Fruit fly (Drosophila melanogaster) whole organism, embryonic: ENCODE data around the gene CG43731.

Experiments
- Asciz ChIP-seq: fragments of 200-800 bp; sonication (Bioruptor generic); optimal IDR thresholded peaks from 2 replicates; lab custom pipeline; 2017; ENCODE audit warnings: missing biosample characterization, mild to moderate bottlenecking, missing genetic modification characterization, missing genetic modification reagents
- Bteb2 ChIP-seq: fragments of 200-800 bp; sonication (Bioruptor generic); optimal IDR thresholded peaks from 2 replicates; lab custom pipeline; 2016; ENCODE audit warnings: missing biosample characterization, missing genetic modification characterization
- C15 ChIP-seq: fragments of 200-800 bp; sonication (Bioruptor generic); IDR thresholded peaks from 3 replicates; pipeline ENCODE4 v1.3.6; 2022; ENCODE audit warnings: missing biosample characterization, missing genetic modification characterization
- CG13287 ChIP-seq: fragments of 200-800 bp; sonication (Bioruptor generic); IDR thresholded peaks from 2 replicates; pipeline ENCODE4 v1.3.6; 2022; ENCODE audit warnings: missing biosample characterization, missing genetic modification characterization; ENCODE audit not compliant: partially characterized antibody
- CG13775 ChIP-seq: fragments of 200-800 bp; sonication (Bioruptor generic); optimal IDR thresholded peaks from 3 replicates; lab custom pipeline; 2017; ENCODE audit warnings: missing biosample characterization, mild to moderate bottlenecking, missing genetic modification characterization
- CG14441 ChIP-seq: fragments of 200-800 bp; sonication (Bioruptor generic); IDR thresholded peaks from 2 replicates; pipeline ENCODE4 v1.3.6; 2022; ENCODE audit warnings: missing biosample characterization, missing genetic modification characterization
- CG15269 ChIP-seq: fragments of 200-800 bp; sonication (Bioruptor generic); optimal IDR thresholded peaks from 2 replicates; lab custom pipeline; 2018; ENCODE audit warnings: missing biosample characterization, mild to moderate bottlenecking, missing genetic modification characterization, moderate library complexity
- CG15601 ChIP-seq: fragments of 200-800 bp; sonication (Bioruptor generic); optimal IDR thresholded peaks from 3 replicates; lab custom pipeline; 2019; ENCODE audit warnings: missing biosample characterization, mild to moderate bottlenecking, missing genetic modification characterization, moderate library complexity
- CG17359 ChIP-seq: fragments of 200-800 bp; sonication (Bioruptor generic); optimal IDR thresholded peaks from 3 replicates; lab custom pipeline; 2018; ENCODE audit warnings: missing biosample characterization, mild to moderate bottlenecking, missing genetic modification characterization, moderate library complexity
- CG17361 ChIP-seq: fragments of 200-800 bp; sonication (Bioruptor generic); IDR thresholded peaks from 3 replicates; pipeline ENCODE4 v1.3.6; 2022; ENCODE audit warnings: missing biosample characterization, missing genetic modification characterization
- CG2202 ChIP-seq: fragments of 200-800 bp; sonication (Bioruptor generic); optimal IDR thresholded peaks from 2 replicates; lab custom pipeline; 2018; ENCODE audit warnings: missing biosample characterization, mild to moderate bottlenecking, missing genetic modification characterization
- CG2712 ChIP-seq: fragments of 200-800 bp; optimal IDR thresholded peaks from 3 replicates; lab custom pipeline; 2019; ENCODE audit warnings: missing biosample characterization, mild to moderate bottlenecking, missing genetic modification characterization, moderate library complexity
- CG2875 ChIP-seq: fragments of 200-800 bp; sonication (Bioruptor generic); optimal IDR thresholded peaks from 2 replicates; lab custom pipeline; 2017; ENCODE audit warnings: missing biosample characterization, mild to moderate bottlenecking, missing genetic modification characterization, missing genetic modification reagents
- CG2889 ChIP-seq: fragments of 200-800 bp; sonication (Bioruptor generic); IDR thresholded peaks from 3 replicates; pipeline ENCODE4 v1.3.6; 2022; ENCODE audit warnings: missing biosample characterization, missing genetic modification characterization
- CG32532 ChIP-seq: fragments of 200-800 bp; sonication (Bioruptor generic); IDR thresholded peaks from 2 replicates; pipeline ENCODE4 v1.3.6; 2022; ENCODE audit warnings: missing biosample characterization, missing genetic modification characterization
- CG33557 ChIP-seq: fragments of 200-800 bp; sonication (Bioruptor generic); optimal IDR thresholded peaks from 2 replicates; lab custom pipeline; 2019; ENCODE audit warnings: missing biosample characterization, mild to moderate bottlenecking, missing genetic modification characterization, moderate library complexity
- CG4328 ChIP-seq: fragments of 200-800 bp; sonication (Bioruptor generic); optimal IDR thresholded peaks from 3 replicates; lab custom pipeline; 2017; ENCODE audit warnings: missing biosample characterization, missing genetic modification reagents, missing genetic modification characterization
- CG5245 ChIP-seq: fragments of 200-800 bp; sonication (Bioruptor generic); optimal IDR thresholded peaks from 3 replicates; lab custom pipeline; 2016; ENCODE audit warnings: missing biosample characterization, missing genetic modification characterization
- CG5953 ChIP-seq: fragments of 200-800 bp; sonication (Bioruptor generic); IDR thresholded peaks from 2 replicates; pipeline ENCODE4 v1.3.6; 2022; ENCODE audit warnings: missing biosample characterization, missing genetic modification characterization
- CG6813 ChIP-seq: fragments of 200-800 bp; sonication (Bioruptor generic); optimal IDR thresholded peaks from 2 replicates; lab custom pipeline; 2017; ENCODE audit warnings: missing biosample characterization, missing genetic modification characterization, mild to moderate bottlenecking, moderate library complexity, missing genetic modification reagents
- CrebB ChIP-seq: fragments of 200-800 bp; sonication (Bioruptor generic); optimal IDR thresholded peaks from 3 replicates; lab custom pipeline; 2018; ENCODE audit warnings: missing biosample characterization, mild to moderate bottlenecking, missing genetic modification characterization
- Deaf1 ChIP-seq: fragments of 200-800 bp; optimal IDR thresholded peaks from 3 replicates; lab custom pipeline; 2019; ENCODE audit warnings: missing biosample characterization, mild to moderate bottlenecking, missing genetic modification characterization, moderate library complexity
- Gug ChIP-seq: fragments of 200-800 bp; sonication (Bioruptor generic); IDR thresholded peaks from 4 replicates; pipeline ENCODE4 v1.3.6; 2022; ENCODE audit warnings: missing biosample characterization, missing genetic modification characterization
- Kr ChIP-seq: fragments of 200-800 bp; sonication (Bioruptor generic); optimal IDR thresholded peaks from 2 replicates; lab custom pipeline; 2017; ENCODE audit warnings: missing biosample characterization, mild to moderate bottlenecking, missing genetic modification characterization
- Lhr ChIP-seq: fragments of 200-800 bp; sonication (Bioruptor generic); optimal IDR thresholded peaks from 3 replicates; lab custom pipeline; 2017; ENCODE audit warnings: mild to moderate bottlenecking, missing biosample characterization, missing genetic modification reagents, missing genetic modification characterization
- MBD-R2 ChIP-seq: fragments of 200-800 bp; sonication (Bioruptor generic); IDR thresholded peaks from 2 replicates; pipeline ENCODE4 v1.3.6; 2022; ENCODE audit warnings: missing biosample characterization, missing genetic modification characterization
- Mad ChIP-seq: fragments of 200-800 bp; sonication (Bioruptor generic); optimal IDR thresholded peaks from 2 replicates; lab custom pipeline; 2016; ENCODE audit warnings: missing biosample characterization, missing genetic modification characterization
- Neu2 ChIP-seq: fragments of 200-800 bp; sonication (Bioruptor generic); optimal IDR thresholded peaks from 3 replicates; lab custom pipeline; 2016; ENCODE audit warnings: missing biosample characterization, missing genetic modification characterization, borderline replicate concordance
- Oli ChIP-seq: fragments of 200-800 bp; sonication (Bioruptor generic); optimal IDR thresholded peaks from 2 replicates; lab custom pipeline; 2018; ENCODE audit warnings: missing biosample characterization, mild to moderate bottlenecking, missing genetic modification characterization, moderate library complexity
- Rfx ChIP-seq: fragments of 200-800 bp; sonication (Bioruptor generic); IDR thresholded peaks from 2 replicates; pipeline ENCODE4 v1.3.6; 2022; ENCODE audit warnings: missing biosample characterization, missing genetic modification characterization
- Vsx1 ChIP-seq: fragments of 200-800 bp; sonication (Bioruptor generic); optimal IDR thresholded peaks from 2 replicates; lab custom pipeline; 2017; ENCODE audit warnings: missing biosample characterization, mild to moderate bottlenecking, missing genetic modification characterization, missing genetic modification reagents
- crol ChIP-seq: fragments of 200-800 bp; sonication (Bioruptor generic); IDR thresholded peaks from 2 replicates; pipeline ENCODE4 v1.3.6; 2022; ENCODE audit warnings: missing biosample characterization, missing genetic modification characterization
- dmrt99B ChIP-seq: fragments of 200-800 bp; sonication (Bioruptor generic); optimal IDR thresholded peaks from 2 replicates; lab custom pipeline; 2018; ENCODE audit warnings: missing biosample characterization, mild to moderate bottlenecking, missing genetic modification characterization, moderate library complexity
- fd3F ChIP-seq: fragments of 200-800 bp; sonication (Bioruptor generic); optimal IDR thresholded peaks from 2 replicates; lab custom pipeline; 2018; ENCODE audit warnings: missing biosample characterization, mild to moderate bottlenecking, missing genetic modification characterization, moderate library complexity
- fd64A ChIP-seq: fragments of 200-800 bp; sonication (Bioruptor generic); optimal IDR thresholded peaks from 3 replicates; lab custom pipeline; 2018; ENCODE audit warnings: missing biosample characterization, mild to moderate bottlenecking, missing genetic modification characterization
- fd96Cb ChIP-seq: fragments of 200-800 bp; sonication (Bioruptor generic); optimal IDR thresholded peaks from 2 replicates; lab custom pipeline; 2018; ENCODE audit warnings: missing biosample characterization, mild to moderate bottlenecking, missing genetic modification characterization, moderate library complexity
- ind ChIP-seq: fragments of 200-800 bp; sonication (Bioruptor generic); optimal IDR thresholded peaks from 3 replicates; lab custom pipeline; 2016; ENCODE audit warnings: missing biosample characterization, missing genetic modification characterization
- jumu ChIP-seq: fragments of 200-800 bp; sonication (Bioruptor generic); optimal IDR thresholded peaks from 3 replicates; lab custom pipeline; 2016; ENCODE audit warnings: missing biosample characterization, missing genetic modification characterization
- kni ChIP-seq: fragments of 200-800 bp; sonication (Bioruptor generic); optimal IDR thresholded peaks from 3 replicates; lab custom pipeline; 2017; ENCODE audit warnings: mild to moderate bottlenecking, missing biosample characterization, missing genetic modification reagents, missing genetic modification characterization
- mirr ChIP-seq: fragments of 200-800 bp; sonication (Bioruptor generic); optimal IDR thresholded peaks from 3 replicates; lab custom pipeline; 2018; ENCODE audit warnings: missing biosample characterization, mild to moderate bottlenecking, missing genetic modification characterization
- odd ChIP-seq: fragments of 200-800 bp; sonication (Bioruptor generic); optimal IDR thresholded peaks from 2 replicates; lab custom pipeline; 2017; ENCODE audit warnings: missing biosample characterization, mild to moderate bottlenecking, missing genetic modification characterization
- pb ChIP-seq: fragments of 200-800 bp; sonication (Bioruptor generic); optimal IDR thresholded peaks from 3 replicates; lab custom pipeline; 2016; ENCODE audit warnings: missing biosample characterization, missing genetic modification characterization
- phol ChIP-seq: fragments of 200-800 bp; sonication (Bioruptor generic); optimal IDR thresholded peaks from 3 replicates; lab custom pipeline; 2018; ENCODE audit warnings: missing biosample characterization, mild to moderate bottlenecking, missing genetic modification characterization, moderate library complexity
- pzg ChIP-seq: fragments of 200-800 bp; sonication (Bioruptor generic); optimal IDR thresholded peaks from 3 replicates; lab custom pipeline; 2018; ENCODE audit warnings: missing biosample characterization, mild to moderate bottlenecking, missing genetic modification characterization, moderate library complexity
- sd ChIP-seq: fragments of 200-800 bp; sonication (Bioruptor generic); optimal IDR thresholded peaks from 3 replicates; lab custom pipeline; 2018; ENCODE audit warnings: missing biosample characterization, mild to moderate bottlenecking, missing genetic modification characterization, moderate library complexity
- sens ChIP-seq: fragments of 200-800 bp; sonication (Bioruptor generic); peaks from one replicate; lab custom pipeline; 2016; ENCODE audit warnings: missing biosample characterization, missing genetic modification characterization
- tin ChIP-seq: fragments of 200-800 bp; sonication (Bioruptor generic); optimal IDR thresholded peaks from 3 replicates; lab custom pipeline; 2016; ENCODE audit warnings: missing biosample characterization, missing genetic modification characterization
- twi ChIP-seq: fragments of 200-800 bp; optimal IDR thresholded peaks from 2 replicates; lab custom pipeline; 2019; ENCODE audit warnings: missing biosample characterization, mild to moderate bottlenecking, missing genetic modification characterization, moderate library complexity
- wek ChIP-seq: fragments of 200-800 bp; sonication (Bioruptor generic); optimal IDR thresholded peaks from 3 replicates; lab custom pipeline; 2018; ENCODE audit warnings: missing biosample characterization, mild to moderate bottlenecking, missing genetic modification characterization, moderate library complexity
- z ChIP-seq: fragments of 200-800 bp; sonication (Bioruptor generic); IDR thresholded peaks from 3 replicates; pipeline ENCODE4 v1.3.6; 2022; ENCODE audit warnings: missing biosample characterization, missing genetic modification characterization

Gene CG43731

dm6 chr2L:19140257-19140983 is 38.6 kb downstream of the CG43731 start (continued):
- peak; percentile 49 for TF ChIP-seq Deaf1 (tag; lab: Kevin White, UChicago)
- 0 out of 2 replicates have a peak, but pooled peaks have one; percentile 28 for TF ChIP-seq CG5953 (GFP tag; lab: Robert Waterston, UW)
- no peak for TF ChIP-seq CG13287 (GFP tag; lab: Robert Waterston, UW)
- TF ChIP-seq CG2875 (GFP tag; lab: Kevin White, UChicago): peak; percentile 12
- peak; percentile 10 for TF ChIP-seq fd64A (GFP tag; lab: Kevin White, UChicago)
- peak; percentile 14 for TF ChIP-seq fd96Cb (tag; lab: Kevin White, UChicago)
- 0 out of 4 replicates have a peak, but pooled peaks have one; percentile 12 for TF ChIP-seq Gug (GFP tag; lab: Robert Waterston, UW)
- TF ChIP-seq CG15601: peak; percentile 34
- TF ChIP-seq Rfx (GFP tag; lab: Robert Waterston, UW): 0 out of 2 replicates have a peak, but pooled peaks have one; percentile 12
- TF ChIP-seq phol (tag; lab: Kevin White, UChicago): no peak
- peak; percentile 20; the same call in 1 of the 2 replicates for TF ChIP-seq CG32532 (GFP tag; lab: Robert Waterston, UW)
- TF ChIP-seq Bteb2 (GFP tag; lab: Kevin White, UChicago): peak; percentile 21
- peak; percentile 21 for TF ChIP-seq odd (GFP tag; lab: Kevin White, UChicago)
- peak; percentile 45 for TF ChIP-seq crol
- TF ChIP-seq pb (GFP tag; lab: Kevin White, UChicago): no peak
- TF ChIP-seq fd3F (GFP tag; lab: Kevin White, UChicago): peak; percentile 7
- TF ChIP-seq twi: peak; percentile 11
- no peak for TF ChIP-seq Asciz (GFP tag; lab: Kevin White, UChicago)
- TF ChIP-seq sd (tag; lab: Kevin White, UChicago): peak; percentile 22
- TF ChIP-seq Kr (GFP tag; lab: Kevin White, UChicago): peak; percentile 11
- no peak for TF ChIP-seq Lhr (GFP tag; lab: Kevin White, UChicago)
- peak; percentile 47 for TF ChIP-seq CG6813
- TF ChIP-seq Mad (GFP tag; lab: Kevin White, UChicago): no peak
- TF ChIP-seq tin: no peak
- no peak for TF ChIP-seq CG13775
- no peak for TF ChIP-seq CG4328 (GFP tag; lab: Kevin White, UChicago)
- TF ChIP-seq jumu (GFP tag; lab: Kevin White, UChicago): no peak
- peak; percentile 16 for TF ChIP-seq CG2712 (tag; lab: Kevin White, UChicago)
- TF ChIP-seq mirr (GFP tag; lab: Kevin White, UChicago): peak; percentile 13
- TF ChIP-seq Vsx1 (GFP tag; lab: Kevin White, UChicago): peak; percentile 8
- TF ChIP-seq pzg (GFP tag; lab: Kevin White, UChicago): no peak
- peak; percentile 11 for TF ChIP-seq wek (GFP tag; lab: Kevin White, UChicago)
- peak; percentile 5 for TF ChIP-seq CG2202 (tag; lab: Kevin White, UChicago)
- peak; percentile 11 for TF ChIP-seq CG33557 (GFP tag; lab: Kevin White, UChicago)
- 0 out of 3 replicates have a peak, but pooled peaks have one; percentile 10 for TF ChIP-seq z
- peak; percentile 9 for TF ChIP-seq ind (GFP tag; lab: Kevin White, UChicago)
- peak; percentile 29 for TF ChIP-seq CG17359
- TF ChIP-seq CG17361 (GFP tag; lab: Robert Waterston, UW): 0 out of 3 replicates have a peak, but pooled peaks have one; percentile 16
- peak; percentile 87 for TF ChIP-seq sens (GFP tag; lab: Kevin White, UChicago)

- no peak for TF ChIP-seq CG2889 (GFP tag; lab: Robert Waterston, UW)
- TF ChIP-seq Neu2 (GFP tag; lab: Kevin White, UChicago): no peak
- no peak; the same call in 1 of the 2 replicates for TF ChIP-seq CG14441 (GFP tag; lab: Robert Waterston, UW)
- peak; percentile 1 for TF ChIP-seq CG15269 (tag; lab: Kevin White, UChicago)
- TF ChIP-seq kni: no peak
- no peak for TF ChIP-seq CrebB
- TF ChIP-seq dmrt99B (tag; lab: Kevin White, UChicago): peak; percentile 19
- peak; percentile 37 for TF ChIP-seq CG5245
- TF ChIP-seq MBD-R2 (GFP tag; lab: Robert Waterston, UW): peak; percentile 33; the same call in 1 of the 2 replicates
- TF ChIP-seq Oli (tag; lab: Kevin White, UChicago): peak; percentile 1
- no peak for TF ChIP-seq C15 (GFP tag; lab: Robert Waterston, UW)
Observed at dm6 chr2L:19140984-19141262, 39.1 kb downstream of the CG43731 start.
